Worm (Caenorhabditis elegans): ENCODE results near the gene F34D10.8.
A peak's percentile ranks its signal among the peaks of the same experiment; 100 is the strongest.

Gene F34D10.8

DNA sequence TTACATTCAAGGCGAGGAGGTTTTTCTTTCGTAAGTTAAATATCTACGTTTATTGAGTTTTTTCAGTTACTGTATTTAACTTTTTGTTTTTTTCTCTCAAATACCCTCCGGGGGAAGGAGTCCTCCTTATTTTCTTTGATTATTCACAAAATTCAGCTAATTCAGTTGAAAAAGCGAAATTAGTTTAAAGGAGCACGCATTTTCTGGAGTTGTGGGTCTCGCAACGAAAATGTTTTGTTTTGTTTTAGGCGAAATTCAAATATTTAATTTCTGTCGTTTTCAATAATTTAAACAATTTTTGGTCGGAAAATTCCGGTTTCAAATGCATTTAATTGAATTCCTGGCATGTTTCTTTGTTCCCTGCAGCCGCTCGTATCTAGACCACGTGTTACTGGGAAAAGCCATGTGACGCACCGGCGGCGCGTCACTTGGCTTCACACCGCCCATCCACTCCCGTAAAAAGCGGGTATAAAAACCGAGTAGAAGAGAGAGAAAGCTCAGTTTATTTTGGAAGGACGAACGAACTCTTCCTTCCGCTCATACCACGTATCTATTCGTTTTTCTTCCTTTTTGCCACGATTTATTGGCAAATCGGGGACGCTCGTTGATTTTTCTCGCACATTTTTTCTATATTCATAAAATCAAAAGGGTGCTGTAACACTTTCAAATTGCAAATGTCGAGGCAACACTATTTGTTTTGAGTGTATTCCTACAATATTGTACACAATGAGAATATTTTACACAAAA is 5.1 kb downstream of the F34D10.8 start (continued):
- no peak for TF ChIP-seq ceh-27 (GFP tag; optimal IDR thresholded peaks at IDR 0.05)
- no peak for TF ChIP-seq sdz-38 (tag; optimal IDR thresholded peaks at IDR 0.05)

DNA sequence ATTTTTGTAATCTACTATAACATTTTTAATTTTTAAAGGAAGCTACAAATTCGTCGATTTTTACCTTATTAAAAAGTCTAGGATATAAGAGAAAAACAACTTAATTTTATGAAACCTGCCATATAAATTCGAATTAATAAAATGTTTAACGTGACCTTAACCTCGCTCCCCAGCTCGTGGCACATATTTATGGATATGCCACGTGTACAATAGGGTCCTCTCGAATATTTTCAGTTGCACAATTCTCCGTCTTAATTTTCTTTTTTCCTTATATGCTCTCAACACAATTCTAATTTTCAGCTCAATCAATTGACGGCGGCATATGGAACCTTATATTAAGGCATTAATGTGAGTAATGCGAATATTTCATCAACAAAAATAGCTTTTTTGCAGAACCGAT is 5.7 kb downstream of the F34D10.8 start, which contains the start of gene F34D10.4:
Gene F34D10.4, plus strand, starts transcription at position 301 of the 400 bp plus-strand sequence.
- TF ChIP-seq ceh-100 (GFP tag; IDR thresholded peaks at IDR 0.05) (no peak), nhr-27 (tag; optimal IDR thresholded peaks at IDR 0.05) (no peak), tbx-9 (tag; optimal IDR thresholded peaks at IDR 0.05; ENCODE audit: borderline replicate concordance) (no peak), rcor-1 (GFP tag; IDR thresholded peaks at IDR 0.05) (no peak), F33H1.4 (GFP tag; IDR thresholded peaks at IDR 0.05) (no peak), T07F8.4 (tag; optimal IDR thresholded peaks at IDR 0.05) (no peak), sea-2 (GFP tag; IDR thresholded peaks at IDR 0.05) (no peak), pbrm-1 (GFP tag; IDR thresholded peaks at IDR 0.05) (no peak), Y53G8AR.9 (GFP tag; conservative IDR thresholded peaks at IDR 0.05) (no peak), zfh-2 (GFP tag; conservative IDR thresholded peaks at IDR 0.05) (no peak), nfya-1 (tag; optimal IDR thresholded peaks at IDR 0.05; ENCODE audit: borderline replicate concordance, insufficient read depth) (no peak), ztf-6 (GFP tag; IDR thresholded peaks at IDR 0.05) (no peak), lsy-27 (tag; optimal IDR thresholded peaks at IDR 0.05; ENCODE audit: borderline replicate concordance, insufficient read depth) (no peak), ztf-3 (GFP tag; optimal IDR thresholded peaks at IDR 0.05) (no peak), F57A8.1 (GFP tag; optimal IDR thresholded peaks at IDR 0.05) (no peak), mcd-1 (GFP tag; IDR thresholded peaks at IDR 0.05) (no peak), aptf-2 (GFP tag; conservative IDR thresholded peaks at IDR 0.05) (no peak), egl-18 (GFP tag; IDR thresholded peaks at IDR 0.05) (no peak), hlh-12 (tag; optimal IDR thresholded peaks at IDR 0.05) (no peak), nhr-179 (tag; optimal IDR thresholded peaks at IDR 0.05) (no peak)

ce11 chrIII:3737742-3738141 is 7.2 kb downstream of the F34D10.8 start:
- peak; percentile 82 for TF ChIP-seq zfh-2 (GFP tag; conservative IDR thresholded peaks at IDR 0.05)
- TF ChIP-seq efl-1 (GFP tag; optimal IDR thresholded peaks at IDR 0.05), result no peak
- TF ChIP-seq Y95B8A.8 (GFP tag; IDR thresholded peaks at IDR 0.05), result no peak
- no peak for TF ChIP-seq egl-18 (GFP tag; IDR thresholded peaks at IDR 0.05)
- TF ChIP-seq snpc-1.1 (tag; optimal IDR thresholded peaks at IDR 0.05; ENCODE audit: insufficient read depth), result no peak
- TF ChIP-seq ztf-28 (GFP tag; IDR thresholded peaks at IDR 0.05), result no peak

ce11 chrIII:3738331-3738730 is 7.8 kb downstream of the F34D10.8 start:
- TF ChIP-seq ztf-22 (GFP tag; optimal IDR thresholded peaks at IDR 0.05) (no peak), dpl-1 (GFP tag; optimal IDR thresholded peaks at IDR 0.05) (no peak), snpc-4 (GFP tag; optimal IDR thresholded peaks at IDR 0.05) (no peak), snpc-4 (tag; optimal IDR thresholded peaks at IDR 0.05) (no peak), lag-1 (GFP tag; IDR thresholded peaks at IDR 0.05) (no peak), ceh-79 (tag; optimal IDR thresholded peaks at IDR 0.05) (no peak), mcd-1 (GFP tag; IDR thresholded peaks at IDR 0.05) (no peak), Y67H2A.10 (GFP tag; conservative IDR thresholded peaks at IDR 0.05) (no peak), ceh-40 (GFP tag; IDR thresholded peaks at IDR 0.05) (no peak), lin-54 (GFP tag; optimal IDR thresholded peaks at IDR 0.05) (no peak), snpc-3.4 (tag; optimal IDR thresholded peaks at IDR 0.05) (no peak), sdz-38 (tag; optimal IDR thresholded peaks at IDR 0.05) (no peak), hlh-12 (tag; optimal IDR thresholded peaks at IDR 0.05) (no peak), gei-17 (GFP tag; optimal IDR thresholded peaks at IDR 0.05) (no peak), K11D2.4 (GFP tag; IDR thresholded peaks at IDR 0.05) (no peak)
